Fruit fly (Drosophila melanogaster) whole organism, adult: ENCODE results near the gene idc.

Source experiments
- CG14711 ChIP-seq: fragments of 200-800 bp; sonication (Bioruptor generic); optimal IDR thresholded peaks from 2 replicates; lab custom pipeline; 2018; ENCODE audit warnings: missing biosample characterization, mild to moderate bottlenecking, missing genetic modification characterization, moderate library complexity
- CG5204 ChIP-seq: fragments of 200-800 bp; sonication (Bioruptor generic); optimal IDR thresholded peaks from 2 replicates; lab custom pipeline; 2016; ENCODE audit warnings: missing biosample characterization, missing genetic modification characterization
- CG7101 ChIP-seq: fragments of 200-800 bp; sonication (Bioruptor generic); optimal IDR thresholded peaks from 2 replicates; lab custom pipeline; 2018; ENCODE audit warnings: missing biosample characterization, mild to moderate bottlenecking, missing genetic modification characterization, moderate library complexity
- kay ChIP-seq: fragments of 200-800 bp; sonication (Bioruptor generic); peaks from one replicate; lab custom pipeline; 2016; ENCODE audit warnings: missing biosample characterization, missing genetic modification characterization, borderline replicate concordance

dm6 chr3R:20031764-20032079 lies at the start of gene idc:
- no peak for TF ChIP-seq kay (GFP tag; lab: Kevin White, UChicago)
- TF ChIP-seq CG14711 (tag; lab: Kevin White, UChicago) = no peak
- TF ChIP-seq CG5204 (GFP tag; lab: Kevin White, UChicago) = no peak
- TF ChIP-seq CG7101 (tag; lab: Kevin White, UChicago) = no peak
